Fruit fly (Drosophila melanogaster) whole organism, larva: ENCODE results near the gene Syn.
A peak's percentile ranks its signal among the peaks of the same experiment; 100 is the strongest.

Source experiments
- noc ChIP-seq: fragments of 200-800 bp; sonication (Bioruptor generic); optimal IDR thresholded peaks from 3 replicates; lab custom pipeline; 2019; ENCODE audit warnings: missing biosample characterization, mild to moderate bottlenecking, missing genetic modification characterization, moderate library complexity

Syn gene

DNA sequence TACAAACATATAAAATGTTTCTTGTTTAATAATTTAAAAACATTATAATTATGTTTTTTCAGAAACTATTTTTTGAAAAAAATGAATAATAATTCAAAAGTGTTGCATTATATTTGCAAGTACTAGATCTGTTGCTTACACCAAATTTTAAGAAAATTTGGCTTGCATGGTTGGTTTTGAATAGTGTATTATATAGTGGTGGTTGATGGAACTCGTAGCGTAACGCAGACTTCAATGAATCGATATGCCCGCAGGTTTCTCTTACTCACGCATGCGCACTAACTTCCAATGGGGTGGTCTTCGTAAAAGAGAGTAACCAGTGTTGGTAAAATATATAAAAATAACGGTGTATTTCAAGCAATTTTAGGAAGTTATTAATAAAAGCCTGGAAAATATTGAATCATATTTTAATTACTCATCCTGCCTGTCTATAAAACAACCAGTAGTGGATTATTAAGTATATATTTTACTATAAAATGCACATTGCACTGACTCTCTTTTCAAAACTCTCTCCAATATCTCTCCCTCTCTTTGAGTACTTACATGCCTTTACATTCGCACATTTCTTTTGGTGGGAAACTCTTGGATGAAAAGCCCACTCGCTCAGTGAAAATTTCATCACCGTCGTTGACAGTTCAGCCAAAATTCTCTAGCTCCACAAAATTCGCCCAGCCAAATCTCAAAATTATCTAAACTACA, at the start of gene Syn:
Gene Syn, plus strand, starts transcription at position 606 of the 699 bp plus-strand sequence.
- TF ChIP-seq noc (tag; lab: Kevin White, UChicago): no peak

DNA sequence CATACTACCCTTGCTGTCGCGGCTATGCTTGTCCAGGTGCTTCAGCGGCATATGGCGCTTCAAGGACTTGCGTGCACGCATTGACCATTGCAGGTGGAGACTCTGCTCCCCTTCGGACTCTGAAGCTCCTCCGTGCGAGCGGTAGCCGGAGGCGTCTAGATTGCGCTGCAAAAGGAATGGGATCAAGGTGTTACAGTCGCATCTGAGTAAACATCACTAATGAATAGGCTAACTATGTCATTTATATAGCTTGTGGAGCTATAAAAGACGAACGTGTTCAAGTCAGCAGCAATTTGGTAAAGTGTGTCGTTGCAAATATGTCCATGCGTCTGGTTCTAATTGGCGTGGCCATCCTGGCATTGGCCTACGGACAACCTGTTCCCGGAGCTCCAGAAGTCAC, 47.7 kb upstream of the Syn start, which contains the start of gene CG42759:
Gene CG42759, plus strand, starts transcription at position 301 of the 400 bp plus-strand sequence.
- no peak for TF ChIP-seq noc (tag; lab: Kevin White, UChicago)

DNA sequence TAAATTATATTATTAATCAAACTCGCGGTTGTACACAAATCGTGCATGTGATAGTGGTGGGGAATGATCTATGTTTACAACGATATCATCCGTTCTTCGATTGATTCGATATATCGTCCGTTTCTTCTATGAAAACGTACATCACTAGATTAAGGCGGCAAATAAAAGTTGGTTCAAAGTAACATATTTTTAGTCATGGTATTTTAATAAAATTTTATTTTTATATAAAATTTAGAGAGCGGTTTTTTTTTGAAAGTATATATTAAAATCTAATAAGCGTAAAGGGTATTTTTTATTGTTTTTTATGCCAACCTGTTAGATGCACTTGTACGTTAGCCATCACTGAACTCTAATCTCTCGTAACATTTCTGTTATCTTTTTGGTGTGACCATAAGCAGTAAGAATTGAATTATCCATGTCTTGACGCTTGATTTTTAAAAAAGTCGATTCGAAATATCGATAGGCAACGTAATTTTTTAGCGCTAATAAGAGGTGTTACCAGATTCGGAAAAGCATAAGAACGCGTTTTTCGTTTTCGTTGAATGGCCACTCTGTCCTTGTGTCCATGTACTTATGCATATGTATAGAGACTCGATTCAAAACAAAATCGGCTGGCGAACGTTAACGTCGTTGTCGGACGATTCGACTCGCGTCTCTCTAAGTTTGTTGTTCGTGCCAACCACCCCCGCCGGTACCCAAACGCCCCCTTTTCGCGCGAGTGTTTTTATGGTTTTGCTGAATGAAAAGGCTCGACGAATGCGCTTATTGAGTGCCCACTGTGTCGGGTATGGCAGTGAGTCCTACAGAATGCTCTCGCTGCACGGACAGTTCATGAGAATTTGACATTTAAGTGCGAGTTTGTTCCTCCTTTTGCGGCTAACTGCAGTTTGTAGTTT, 46.1 kb upstream of the Syn start, which contains the start of the genes TAF1B and Invadolysin:
Gene TAF1B, minus strand, starts transcription at position 82 of the 896 bp plus-strand sequence.
Gene Invadolysin, plus strand, starts transcription at position 566 of the 896 bp plus-strand sequence.
- peak; percentile 31 for TF ChIP-seq noc (tag; lab: Kevin White, UChicago)

DNA sequence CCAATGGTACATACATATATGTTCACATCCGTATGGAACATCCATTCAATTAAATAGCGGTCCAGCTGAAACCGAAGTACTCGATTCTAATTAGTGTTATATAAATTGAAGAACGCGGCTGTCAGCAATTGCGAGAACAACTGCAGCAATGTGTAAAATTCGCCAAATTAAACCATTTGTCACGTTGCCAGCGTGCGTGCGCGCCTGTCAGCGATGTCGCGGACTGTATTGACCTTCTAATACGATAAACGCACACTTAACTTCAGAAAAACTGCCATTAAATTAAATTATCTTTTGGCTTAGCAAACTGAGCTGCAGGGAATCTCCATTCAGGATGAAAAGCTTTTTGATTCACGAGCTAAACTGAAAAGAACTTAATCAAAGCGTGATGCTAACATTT, 43.3 kb upstream of the Syn start:
- TF ChIP-seq noc (tag; lab: Kevin White, UChicago): no peak

DNA sequence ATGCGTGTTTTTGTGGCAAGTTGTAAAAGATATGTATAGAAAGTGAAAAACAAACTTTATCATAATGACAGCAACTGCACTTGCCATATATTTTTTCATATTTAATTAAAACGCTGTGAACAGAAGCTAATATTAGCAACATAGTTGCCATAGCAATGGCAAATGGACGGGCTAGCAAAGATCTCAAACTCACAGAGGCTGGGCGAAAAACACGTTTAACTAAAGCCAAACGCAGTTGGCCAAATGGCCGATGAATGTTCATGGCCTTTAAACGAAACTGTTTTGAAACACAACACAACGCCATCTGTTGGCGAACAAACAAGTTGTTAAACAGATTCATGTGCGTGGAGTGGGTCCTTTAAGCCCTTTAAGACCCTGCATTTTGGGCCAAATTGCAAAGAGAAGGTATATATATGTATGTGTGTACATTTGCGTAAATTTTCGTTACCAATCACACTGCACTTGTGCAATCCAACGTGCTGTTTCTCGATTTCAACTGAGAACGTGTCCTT, 42.1 kb upstream of the Syn start:
- no peak for TF ChIP-seq noc (tag; lab: Kevin White, UChicago)

DNA sequence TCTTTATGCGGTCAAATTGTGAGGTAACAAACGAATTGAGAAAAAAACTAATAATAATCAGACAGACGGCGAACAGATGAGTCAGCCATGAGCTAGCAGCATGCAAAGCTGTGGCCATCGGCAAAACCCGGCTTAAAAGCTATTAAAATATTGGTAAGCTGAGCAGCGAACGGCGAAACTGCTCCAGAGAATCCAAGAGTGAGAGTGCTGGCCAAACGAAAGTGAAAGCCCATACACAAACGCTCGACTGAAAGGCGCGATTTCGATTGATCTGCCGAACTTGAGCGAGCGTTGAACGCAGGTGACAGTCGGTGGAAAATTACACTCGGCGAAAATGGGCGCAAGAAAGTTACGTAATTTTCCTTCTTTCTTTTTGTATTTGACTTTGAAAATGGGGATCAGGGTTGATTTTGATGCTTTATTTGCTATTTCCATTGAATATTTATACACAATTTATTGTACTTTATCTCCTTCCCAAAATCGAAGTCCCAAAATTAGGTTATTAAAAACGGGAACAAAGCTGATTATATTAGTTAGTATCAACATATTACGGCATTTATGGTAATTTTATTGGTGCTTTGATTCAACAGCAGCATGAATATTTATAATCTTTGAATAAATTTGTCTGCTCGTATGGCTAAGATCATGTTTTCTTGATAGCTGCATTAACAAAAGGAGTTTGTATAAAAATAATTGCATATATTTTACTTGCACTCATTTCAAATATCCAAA, 40.7 kb upstream of the Syn start:
- no peak for TF ChIP-seq noc (tag; lab: Kevin White, UChicago)

DNA sequence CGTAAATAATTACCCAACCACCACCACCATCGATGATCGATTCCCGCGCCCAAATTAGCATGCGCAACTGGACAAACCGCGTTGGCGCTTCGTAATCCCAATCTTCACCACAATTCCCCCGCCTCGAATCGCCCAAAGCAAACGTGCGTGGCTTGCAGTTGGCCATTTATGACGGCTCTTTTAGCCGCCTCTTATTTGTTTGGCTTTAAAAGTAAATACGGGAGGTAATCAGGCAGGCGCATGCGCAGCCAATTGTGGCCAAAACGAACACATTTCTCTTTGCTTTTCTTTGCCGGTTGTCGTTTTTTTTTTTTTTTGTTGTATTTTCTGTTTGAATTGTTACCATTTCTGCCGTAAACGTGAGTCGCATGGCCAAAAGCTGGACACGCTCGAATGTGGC, 39.9 kb upstream of the Syn start:
- TF ChIP-seq noc (tag; lab: Kevin White, UChicago): no peak

DNA sequence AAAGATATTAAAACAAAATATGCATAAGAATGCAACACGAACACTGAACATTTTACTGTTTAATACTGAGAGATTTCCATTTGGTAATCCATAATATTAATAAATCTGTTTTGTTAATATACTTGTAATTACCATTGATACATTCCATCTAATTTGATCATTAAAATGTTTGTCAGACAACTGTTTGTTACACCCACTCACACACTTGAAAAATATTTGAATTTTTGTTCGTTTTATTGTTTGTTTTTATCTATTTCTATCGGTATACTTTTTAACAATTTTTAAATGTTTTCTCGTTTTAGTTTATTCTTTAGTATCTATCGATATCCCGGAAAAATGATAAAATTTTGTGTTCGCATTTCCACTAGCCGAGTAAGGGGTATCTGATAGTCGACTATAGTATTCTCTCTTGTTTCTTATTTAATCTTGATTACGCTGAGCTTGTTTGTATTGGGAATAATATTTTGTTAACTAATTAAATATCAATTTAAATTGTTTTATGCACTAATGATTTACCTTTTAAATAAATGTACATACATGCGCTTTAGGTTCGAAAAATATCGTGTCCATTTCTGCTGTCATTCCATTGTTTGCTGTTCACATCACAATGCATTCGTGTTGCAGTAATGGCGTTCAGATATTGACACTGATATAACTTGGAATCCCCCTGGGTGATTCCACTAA, 38.5 kb upstream of the Syn start, which contains the start of gene CG34303:
Gene CG34303, minus strand, starts transcription at position 51 of the 684 bp plus-strand sequence.
- no peak for TF ChIP-seq noc (tag; lab: Kevin White, UChicago)

DNA sequence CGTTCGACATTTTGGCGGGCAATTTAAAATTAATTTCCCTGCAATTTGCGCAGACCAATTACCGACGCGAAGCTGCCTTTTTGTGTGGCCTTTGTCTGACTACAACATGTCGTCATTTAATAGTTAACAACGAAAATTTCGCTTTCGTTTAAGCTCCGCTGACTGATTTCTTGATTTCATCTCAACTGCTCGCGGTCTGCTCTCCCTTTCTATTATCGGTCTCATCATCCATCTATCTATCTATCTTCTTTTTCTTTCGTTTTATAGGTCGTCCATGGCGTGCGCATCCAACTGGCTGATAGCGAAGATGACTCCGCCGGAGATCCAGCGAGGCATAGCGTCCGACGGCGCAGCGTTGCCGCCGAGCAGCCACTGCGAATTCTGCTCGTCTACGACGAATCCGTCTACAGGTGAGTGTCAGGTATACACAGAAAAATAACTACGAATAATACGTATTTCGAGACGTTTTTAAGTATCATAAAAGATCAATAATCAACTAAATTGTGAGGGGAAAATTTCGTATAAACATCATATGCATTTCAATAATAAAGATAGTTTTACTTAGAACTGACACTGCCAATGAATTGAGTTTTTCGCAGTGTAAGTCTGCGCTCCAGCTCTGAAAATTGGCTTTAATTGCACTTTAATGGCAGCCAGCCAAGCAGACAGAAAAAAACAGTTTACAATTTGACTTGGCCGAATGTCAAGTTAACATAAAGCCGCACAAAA, 36.4 kb upstream of the Syn start:
- TF ChIP-seq noc (tag; lab: Kevin White, UChicago): no peak

DNA sequence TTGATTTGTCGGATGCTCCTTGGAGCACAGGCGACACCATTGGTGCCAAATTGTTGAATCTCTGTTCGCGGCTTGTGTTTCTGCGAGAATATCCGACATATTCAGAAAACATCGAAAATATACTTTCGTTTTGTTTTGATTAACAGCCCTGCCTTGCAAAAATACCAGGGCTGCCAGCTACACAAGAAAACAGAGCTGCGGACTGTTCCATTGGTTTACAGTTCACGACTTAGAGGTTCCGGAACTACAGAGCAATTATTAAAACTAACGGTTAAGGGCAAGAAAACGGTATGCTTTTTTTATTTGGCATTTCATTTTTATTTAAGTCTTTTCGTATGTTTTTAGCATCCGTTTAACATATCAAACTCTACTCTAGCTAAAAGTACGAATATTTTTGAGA, 29.3 kb upstream of the Syn start, which contains the start of gene CG6254:
Gene CG6254, minus strand, starts transcription at position 169 of the 400 bp plus-strand sequence.
- TF ChIP-seq noc (tag; lab: Kevin White, UChicago): no peak

DNA sequence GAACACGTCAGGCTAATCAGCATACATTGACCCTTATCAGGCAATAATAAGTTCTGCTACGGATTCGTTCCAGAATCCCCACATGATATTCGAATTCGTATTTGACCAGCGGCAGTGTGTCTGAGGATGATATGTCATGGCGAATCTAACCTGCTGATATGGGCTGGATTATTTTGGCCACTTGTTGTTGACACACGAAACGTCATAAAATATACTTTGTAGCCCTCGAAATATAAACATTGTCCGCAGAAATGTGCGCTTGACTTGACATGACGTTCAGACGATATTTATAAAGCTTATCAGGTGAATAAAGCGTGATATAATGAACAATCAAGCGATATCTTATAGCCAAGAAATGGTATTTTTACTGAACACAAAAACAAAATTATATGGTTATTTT, 24.2 kb upstream of the Syn start:
- TF ChIP-seq noc (tag; lab: Kevin White, UChicago): peak; percentile 74

DNA sequence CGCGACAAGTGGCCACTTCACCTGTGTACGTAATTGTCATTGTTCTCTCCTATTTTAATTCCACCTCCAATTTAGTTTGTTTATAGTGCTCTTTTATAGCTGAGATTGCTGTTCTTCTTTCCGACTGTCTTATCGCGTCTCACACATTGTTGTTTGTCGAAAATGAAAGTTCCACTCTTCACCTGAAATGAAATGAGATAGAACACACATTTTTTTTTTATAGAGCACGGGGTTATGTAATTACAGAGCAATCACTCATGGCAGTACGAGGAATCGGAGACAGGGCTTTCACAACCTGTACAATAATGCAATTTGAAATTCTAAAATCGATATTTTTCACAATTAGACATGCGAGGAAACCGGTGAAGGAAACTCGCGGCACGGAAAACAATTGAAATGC, 23.2 kb upstream of the Syn start:
- no peak for TF ChIP-seq noc (tag; lab: Kevin White, UChicago)

DNA sequence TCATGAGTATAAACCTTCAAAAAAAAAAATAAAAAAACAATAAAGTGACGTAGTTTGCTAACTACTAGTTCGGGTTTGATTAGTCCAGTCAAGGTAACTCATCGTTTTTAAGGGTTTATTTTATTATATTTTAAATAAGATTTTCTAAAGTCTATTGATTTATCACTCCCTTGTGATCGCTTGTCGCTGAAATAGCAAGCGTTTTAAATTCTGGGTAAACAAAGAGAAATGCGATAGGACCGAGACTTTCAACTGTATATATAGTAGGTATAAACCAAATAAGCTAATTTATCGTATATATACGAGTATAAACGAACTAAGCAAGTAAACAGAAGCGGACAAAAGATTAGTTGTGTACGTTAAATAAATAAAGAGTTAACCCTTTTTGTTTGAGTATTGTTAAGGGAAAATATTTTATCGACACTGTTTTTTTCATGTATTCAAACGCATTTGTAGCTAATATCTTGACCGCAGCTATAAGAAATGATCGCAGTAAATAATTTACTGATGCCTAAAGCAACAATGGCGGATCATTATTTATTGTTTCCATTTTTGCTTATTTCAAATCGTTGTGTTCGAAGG, 21.9 kb upstream of the Syn start:
- TF ChIP-seq noc (tag; lab: Kevin White, UChicago): no peak
